Fruit fly (Drosophila melanogaster): ENCODE results near the gene Coq6.

DNA sequence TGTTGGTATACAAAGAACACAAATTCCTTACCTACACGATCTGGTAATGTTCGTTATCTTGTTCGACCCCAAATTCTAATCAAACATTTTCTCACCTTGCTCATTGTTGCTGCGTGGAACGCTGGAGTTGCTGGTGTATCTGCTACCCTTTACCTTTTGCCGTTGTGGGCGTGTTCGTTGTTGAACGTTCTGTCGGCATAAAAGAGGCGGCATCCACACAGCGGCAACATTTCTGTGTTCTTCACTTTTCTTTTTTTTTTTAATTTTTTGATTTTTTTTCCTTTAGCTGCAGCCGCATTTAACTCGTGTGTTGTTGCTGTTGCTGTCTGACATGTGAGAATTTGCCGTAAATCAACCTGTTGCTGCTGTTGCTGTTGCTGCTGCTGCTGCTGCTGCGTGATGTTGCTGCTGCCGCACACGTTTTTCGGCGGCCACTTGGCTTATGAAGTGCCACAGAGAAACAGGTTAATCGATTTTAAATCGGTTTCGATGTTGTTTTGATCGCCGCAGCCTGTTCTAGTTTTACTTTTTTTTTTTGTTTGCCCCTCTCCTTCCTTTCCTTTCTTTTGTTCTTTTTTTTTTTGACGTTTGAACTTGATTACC, 42.2 kb downstream of the Coq6 start:
- TF ChIP-seq NC2α (GFP tag; optimal IDR thresholded peaks at IDR 0.05) (no peak), Bgb (GFP tag; IDR thresholded peaks at IDR 0.05; ENCODE audit: partially characterized antibody) (no peak), CG11456 (GFP tag; IDR thresholded peaks at IDR 0.05) (no peak), CG16779 (GFP tag; IDR thresholded peaks at IDR 0.05) (no peak), MTF-1 (GFP tag; optimal IDR thresholded peaks at IDR 0.05; ENCODE audit: borderline replicate concordance) (no peak), CG12071 (GFP tag; optimal IDR thresholded peaks at IDR 0.05) (no peak)

Data from whole organism, embryonic.